Worm (Caenorhabditis elegans) whole organism, L3 larva: ENCODE measurements around the gene asm-1.

Source experiments
- R02D3.7 ChIP-seq: fragments of 150-350 bp; optimal IDR thresholded peaks from 2 replicates; lab custom pipeline; 2014; ENCODE audit warnings: missing biosample characterization, missing genetic modification characterization
- ZK546.5 ChIP-seq: sonication (generic microtip); optimal IDR thresholded peaks from 2 replicates; lab custom pipeline; 2017; ENCODE audit warnings: missing biosample characterization, missing genetic modification characterization
- aly-2 ChIP-seq: fragments of 150-350 bp; optimal IDR thresholded peaks from 2 replicates; lab custom pipeline; 2014; ENCODE audit warnings: missing biosample characterization, missing genetic modification characterization
- ama-1 ChIP-seq: fragments of 150-350 bp; optimal IDR thresholded peaks from 2 replicates; lab custom pipeline; 2018
- ceh-16 ChIP-seq: sonication (generic microtip); optimal IDR thresholded peaks from 2 replicates; lab custom pipeline; 2017; ENCODE audit warnings: missing biosample characterization, missing genetic modification characterization
- ceh-82 ChIP-seq: fragments of 150-350 bp; optimal IDR thresholded peaks from 2 replicates; lab custom pipeline; 2014; ENCODE audit warnings: missing biosample characterization, missing genetic modification characterization
- daf-12 ChIP-seq: fragments of 150-350 bp; optimal IDR thresholded peaks from 2 replicates; lab custom pipeline; 2014; ENCODE audit warnings: missing biosample characterization, missing genetic modification reagents, missing genetic modification characterization
- elt-1 ChIP-seq: fragments of 150-350 bp; optimal IDR thresholded peaks from 2 replicates; lab custom pipeline; 2014; ENCODE audit warnings: missing biosample characterization, missing genetic modification characterization
- elt-2 ChIP-seq: sonication (generic microtip); optimal IDR thresholded peaks from 2 replicates; lab custom pipeline; 2016; ENCODE audit warnings: missing genetic modification reagents, mild to moderate bottlenecking, missing genetic modification characterization, missing compliant biosample characterization
- elt-3 ChIP-seq, 3 experiments: fragments of 150-350 bp in 1 of 3; sonication (generic microtip) in 2 of 3; optimal IDR thresholded peaks; 2 replicates in 2 of 3; 4 replicates in 1 of 3; lab custom pipeline; 2014 to 2017; ENCODE audit warnings: missing biosample characterization in 3 of 3, missing genetic modification characterization in 3 of 3
- eor-1 ChIP-seq, 2 experiments: fragments of 150-350 bp; optimal IDR thresholded peaks; 2 replicates each; lab custom pipeline; 2014 to 2018; ENCODE audit warnings: missing biosample characterization in 2 of 2, missing genetic modification characterization in 2 of 2
- fkh-10 ChIP-seq: sonication (generic microtip); optimal IDR thresholded peaks from 2 replicates; lab custom pipeline; 2017; ENCODE audit warnings: missing biosample characterization, missing genetic modification reagents, missing genetic modification characterization
- fkh-2 ChIP-seq: fragments of 150-350 bp; optimal IDR thresholded peaks from 2 replicates; lab custom pipeline; 2014; ENCODE audit warnings: missing biosample characterization, missing genetic modification reagents, missing genetic modification characterization
- fos-1 ChIP-seq: fragments of 150-350 bp; optimal IDR thresholded peaks from 2 replicates; lab custom pipeline; 2014; ENCODE audit warnings: missing biosample characterization, missing genetic modification characterization
- hmg-11 ChIP-seq: sonication (generic microtip); optimal IDR thresholded peaks from 2 replicates; lab custom pipeline; 2016; ENCODE audit warnings: missing genetic modification characterization, missing compliant biosample characterization
- jun-1 ChIP-seq: fragments of 150-350 bp; optimal IDR thresholded peaks from 2 replicates; lab custom pipeline; 2014; ENCODE audit warnings: missing biosample characterization, missing genetic modification reagents, missing genetic modification characterization
- lin-39 ChIP-seq: fragments of 150-350 bp; optimal IDR thresholded peaks from 2 replicates; lab custom pipeline; 2018; ENCODE audit warnings: missing biosample characterization, missing genetic modification reagents, missing genetic modification characterization
- mdl-1 ChIP-seq: fragments of 150-350 bp; optimal IDR thresholded peaks from 2 replicates; lab custom pipeline; 2014; ENCODE audit warnings: missing biosample characterization, missing genetic modification characterization
- mml-1 ChIP-seq: fragments of 150-350 bp; sonication (generic microtip); optimal IDR thresholded peaks from 3 replicates; lab custom pipeline; 2014; ENCODE audit warnings: missing biosample characterization, missing genetic modification characterization
- nfya-1 ChIP-seq: sonication (generic microtip); optimal IDR thresholded peaks from 2 replicates; lab custom pipeline; 2017; ENCODE audit warnings: missing genetic modification characterization, mild to moderate bottlenecking, missing compliant biosample characterization, antibody characterized with exemption, moderate library complexity; ENCODE audit not compliant: insufficient read depth
- nhr-11 ChIP-seq: fragments of 150-350 bp; optimal IDR thresholded peaks from 2 replicates; lab custom pipeline; 2014; ENCODE audit warnings: missing biosample characterization, missing genetic modification characterization
- nhr-12 ChIP-seq: fragments of 150-350 bp; optimal IDR thresholded peaks from 2 replicates; lab custom pipeline; 2014; ENCODE audit warnings: missing biosample characterization, missing genetic modification characterization
- nhr-237 ChIP-seq: fragments of 150-350 bp; optimal IDR thresholded peaks from 2 replicates; lab custom pipeline; 2014; ENCODE audit warnings: missing biosample characterization, missing genetic modification characterization
- nhr-43 ChIP-seq: sonication (generic microtip); optimal IDR thresholded peaks from 2 replicates; lab custom pipeline; 2016; ENCODE audit warnings: mild to moderate bottlenecking, missing genetic modification characterization, missing compliant biosample characterization; ENCODE audit not compliant: poor library complexity, severe bottlenecking
- nhr-67 ChIP-seq: fragments of 150-350 bp; optimal IDR thresholded peaks from 2 replicates; lab custom pipeline; 2014; ENCODE audit warnings: missing biosample characterization, missing genetic modification characterization
- nhr-76 ChIP-seq: fragments of 150-350 bp; sonication (generic microtip); optimal IDR thresholded peaks from 5 replicates; lab custom pipeline; 2014; ENCODE audit warnings: missing biosample characterization, missing genetic modification characterization
- pha-4 ChIP-seq: fragments of 150-350 bp; optimal IDR thresholded peaks from 2 replicates; lab custom pipeline; 2014; ENCODE audit warnings: missing biosample characterization, missing genetic modification reagents, missing genetic modification characterization
- pqm-1 ChIP-seq: fragments of 150-350 bp; optimal IDR thresholded peaks from 2 replicates; lab custom pipeline; 2017; ENCODE audit warnings: missing biosample characterization, missing genetic modification characterization, inconsistent platforms
- sea-2 ChIP-seq: fragments of 150-350 bp; sonication (generic microtip); optimal IDR thresholded peaks from 4 replicates; lab custom pipeline; 2014; ENCODE audit warnings: missing biosample characterization, missing genetic modification reagents, missing genetic modification characterization
- skn-1 ChIP-seq: fragments of 150-350 bp; optimal IDR thresholded peaks from 2 replicates; lab custom pipeline; 2014; ENCODE audit warnings: missing biosample characterization, missing genetic modification characterization
- snpc-4 ChIP-seq: fragments of 150-350 bp; optimal IDR thresholded peaks from 2 replicates; lab custom pipeline; 2014; ENCODE audit warnings: missing biosample characterization, missing genetic modification characterization
- tbx-2 ChIP-seq: sonication (generic microtip); optimal IDR thresholded peaks from 2 replicates; lab custom pipeline; 2016; ENCODE audit warnings: mild to moderate bottlenecking, missing genetic modification characterization, missing compliant biosample characterization
- unc-39 ChIP-seq: sonication (generic microtip); optimal IDR thresholded peaks from 4 replicates; lab custom pipeline; 2017; ENCODE audit warnings: missing biosample characterization, missing genetic modification characterization
- zag-1 ChIP-seq: fragments of 150-350 bp; optimal IDR thresholded peaks from 2 replicates; lab custom pipeline; 2014; ENCODE audit warnings: missing biosample characterization, missing genetic modification characterization
- ztf-11 ChIP-seq: fragments of 150-350 bp; optimal IDR thresholded peaks from 2 replicates; lab custom pipeline; 2014; ENCODE audit warnings: missing biosample characterization, missing genetic modification characterization

The asm-1 gene

ce11 chrII:6893589-6894245 is 16.2 kb upstream of the asm-1 start, which contains the start of gene adal-1:
Gene adal-1 (minus strand): TSS chrII:6893639.
- no peak for TF ChIP-seq sea-2 (GFP tag; lab: Kevin White, UChicago)
- TF ChIP-seq fos-1 (tag; lab: Kevin White, UChicago), result no peak
- TF ChIP-seq lin-39 (tag; lab: Kevin White, UChicago), result no peak
- no peak for TF ChIP-seq elt-2 (tag; lab: Kevin White, UChicago)
- no peak for TF ChIP-seq ceh-16 (tag; lab: Kevin White, UChicago)
- TF ChIP-seq ztf-11 (tag; lab: Kevin White, UChicago), result no peak
- no peak for TF ChIP-seq elt-1
- no peak for TF ChIP-seq R02D3.7 (tag; lab: Kevin White, UChicago)
- no peak for TF ChIP-seq fkh-10 (GFP tag; lab: Kevin White, UChicago)
- TF ChIP-seq aly-2 (tag; lab: Kevin White, UChicago), result no peak
- no peak for TF ChIP-seq ama-1
- no peak for TF ChIP-seq zag-1
- no peak for TF ChIP-seq unc-39 (tag; lab: Kevin White, UChicago)
- TF ChIP-seq nhr-11 (tag; lab: Kevin White, UChicago), result no peak
- no peak for TF ChIP-seq nhr-12 (tag; lab: Kevin White, UChicago)
- no peak for TF ChIP-seq nhr-76 (tag; lab: Kevin White, UChicago)
- TF ChIP-seq snpc-4 (tag; lab: Kevin White, UChicago), result no peak
- no peak for TF ChIP-seq mml-1 (tag; lab: Kevin White, UChicago)

ce11 chrII:6897507-6897906 is 12.4 kb upstream of the asm-1 start, which contains the start of gene C44B7.11:
Gene C44B7.11 (minus strand): TSS chrII:6897540.
- TF ChIP-seq elt-2 (tag; lab: Kevin White, UChicago) (peak; percentile 34), pqm-1 (tag; lab: Kevin White, UChicago) (peak; percentile 29), nhr-11 (tag; lab: Kevin White, UChicago) (no peak), fos-1 (tag; lab: Kevin White, UChicago) (no peak)

- TF ChIP-seq snpc-4 (tag; lab: Kevin White, UChicago) (no peak), nfya-1 (tag; lab: Kevin White, UChicago) (peak; percentile 24), nhr-43 (tag; lab: Kevin White, UChicago) (peak; percentile 35), ztf-11 (tag; lab: Kevin White, UChicago) (no peak), ceh-82 (tag; lab: Kevin White, UChicago) (no peak)
These were observed 11.7 kb upstream of the asm-1 start, which contains the start of gene hrpl-1 for ce11 chrII:6898017-6898779. Gene hrpl-1 (plus strand): TSS chrII:6898729.

DNA sequence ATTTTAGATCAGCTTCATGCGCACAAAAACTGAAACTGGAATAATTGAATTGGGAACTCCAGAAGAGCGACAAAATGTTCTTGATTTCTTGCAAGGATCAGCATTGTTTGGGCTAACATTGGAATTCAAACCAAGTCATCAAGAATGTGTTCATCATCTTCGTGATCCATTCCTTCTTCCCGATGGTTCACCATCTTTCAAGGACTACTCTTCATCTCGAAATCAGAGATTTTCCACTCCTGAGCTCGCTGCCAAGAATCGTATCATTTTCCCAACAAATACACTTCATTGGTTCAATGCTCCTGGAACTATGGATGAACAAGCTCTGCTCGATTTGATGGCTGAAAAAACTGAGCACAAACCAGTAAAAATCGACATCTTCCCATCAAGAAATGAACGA is 9.2 kb upstream of the asm-1 start:
- TF ChIP-seq hmg-11 (no peak), nhr-76 (tag; lab: Kevin White, UChicago) (no peak), ZK546.5 (tag; lab: Kevin White, UChicago) (no peak), fkh-2 (tag; lab: Kevin White, UChicago) (no peak), nhr-43 (tag; lab: Kevin White, UChicago) (no peak), elt-3 (tag; optimal IDR thresholded peaks at IDR 0.05; lab: Kevin White, UChicago) (no peak), zag-1 (no peak), skn-1 (tag; lab: Kevin White, UChicago) (no peak), daf-12 (tag; lab: Kevin White, UChicago) (no peak), R02D3.7 (tag; lab: Kevin White, UChicago) (no peak), jun-1 (no peak)
- TF ChIP-seq, all 47 proteins: peak for 0

DNA sequence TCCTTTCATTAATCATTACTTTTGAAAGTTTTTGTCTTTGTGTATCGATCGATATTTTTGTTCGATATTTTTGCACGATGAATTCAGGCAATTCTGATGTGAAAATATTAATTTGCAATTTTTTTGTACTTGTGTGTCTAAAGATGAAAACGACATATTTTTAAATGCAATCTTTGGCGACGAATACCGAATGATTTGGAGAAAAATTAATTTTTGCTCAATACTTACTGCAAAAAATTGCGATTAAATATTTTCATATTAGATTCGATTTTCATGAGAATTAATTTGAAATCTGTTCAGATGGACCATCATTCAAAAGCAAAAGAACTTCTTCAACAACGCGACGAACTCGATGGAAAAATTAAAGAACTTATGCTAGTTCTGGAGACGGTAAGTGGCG is 8.1 kb upstream of the asm-1 start, which contains the start of gene psmd-9:
TSS of gene psmd-9 (plus strand) at position 301 of the 400 bp plus-strand sequence.
- TF ChIP-seq eor-1 (tag; optimal IDR thresholded peaks at IDR 0.05; lab: Kevin White, UChicago), result no peak
- no peak for TF ChIP-seq R02D3.7 (tag; lab: Kevin White, UChicago)
- TF ChIP-seq fkh-10 (GFP tag; lab: Kevin White, UChicago), result no peak
- no peak for TF ChIP-seq zag-1
- TF ChIP-seq elt-2 (tag; lab: Kevin White, UChicago), result no peak
- TF ChIP-seq snpc-4 (tag; lab: Kevin White, UChicago), result no peak
- no peak for TF ChIP-seq jun-1
- TF ChIP-seq nhr-237, result no peak
- no peak for TF ChIP-seq pha-4 (tag; lab: Kevin White, UChicago)
- TF ChIP-seq ceh-82 (tag; lab: Kevin White, UChicago), result no peak
- no peak for TF ChIP-seq tbx-2 (tag; lab: Kevin White, UChicago)
- no peak for TF ChIP-seq mdl-1 (tag; lab: Kevin White, UChicago)
- TF ChIP-seq nhr-67, result no peak
